Worm (Caenorhabditis elegans) whole organism, L4 larva: Measurements from ENCODE around the gene C07D10.5.
"Not testable (repeated sequence)": the region's sequence is repeated elsewhere in the genome, so short reads cannot be mapped to it uniquely, and the experiment has no call there.

Experiments used
- F26F4.8 ChIP-seq: fragments of 200-800 bp; sonication (Bioruptor generic); conservative IDR thresholded peaks from 2 replicates; pipeline ENCODE4 v1.3.6; 2022; ENCODE audit warnings: missing genetic modification characterization, missing compliant biosample characterization
- F37D6.2 ChIP-seq: sonication (generic microtip); optimal IDR thresholded peaks from 2 replicates; lab custom pipeline; 2016; ENCODE audit warnings: mild to moderate bottlenecking, missing genetic modification characterization, missing compliant biosample characterization
- T20F7.1 ChIP-seq: fragments of 200-800 bp; sonication (Bioruptor generic); optimal IDR thresholded peaks from 2 replicates; lab custom pipeline; 2018; ENCODE audit warnings: mild to moderate bottlenecking, missing genetic modification characterization, missing compliant biosample characterization
- Y48G9A.11 ChIP-seq: fragments of 200-800 bp; sonication (Bioruptor generic); IDR thresholded peaks from 2 replicates; pipeline ENCODE4 v1.3.6; 2022; ENCODE audit warnings: missing genetic modification reagents, missing genetic modification characterization, missing compliant biosample characterization
- ZK546.5 ChIP-seq, 2 experiments: sonication (generic microtip); optimal IDR thresholded peaks; 2 replicates each; lab custom pipeline; 2017; ENCODE audit warnings: missing biosample characterization in 2 of 2, missing genetic modification characterization in 2 of 2
- aha-1 ChIP-seq: fragments of 150-350 bp; peaks from one replicate; lab custom pipeline; 2014; ENCODE audit warnings: missing biosample characterization, missing genetic modification characterization
- aly-2 ChIP-seq: sonication (generic microtip); optimal IDR thresholded peaks from 2 replicates; lab custom pipeline; 2018; ENCODE audit warnings: missing biosample characterization, missing genetic modification characterization
- arid-1 ChIP-seq: fragments of 200-800 bp; sonication (Bioruptor generic); conservative IDR thresholded peaks from 2 replicates; pipeline ENCODE4 v1.3.6; 2022; ENCODE audit warnings: missing genetic modification reagents, missing genetic modification characterization, missing compliant biosample characterization
- attf-4 ChIP-seq: sonication (generic microtip); optimal IDR thresholded peaks from 3 replicates; lab custom pipeline; 2017; ENCODE audit warnings: missing biosample characterization, missing genetic modification characterization
- daf-16 ChIP-seq, 3 experiments: sonication (generic microtip); optimal IDR thresholded peaks; 2 replicates each; lab custom pipeline; 2016 to 2017; ENCODE audit warnings: missing genetic modification characterization in 3 of 3, missing genetic modification reagents in 3 of 3, mild to moderate bottlenecking in 2 of 3, missing compliant biosample characterization in 2 of 3, missing biosample characterization in 1 of 3, moderate library complexity in 1 of 3
- daf-8 ChIP-seq: fragments of 200-800 bp; sonication (Bioruptor generic); IDR thresholded peaks from 2 replicates; pipeline ENCODE4 v1.3.6; 2022; ENCODE audit warnings: missing genetic modification characterization, missing compliant biosample characterization
- dmd-8 ChIP-seq: fragments of 200-800 bp; sonication (Bioruptor generic); IDR thresholded peaks from 2 replicates; pipeline ENCODE4 v1.3.6; 2022; ENCODE audit warnings: missing genetic modification characterization, missing compliant biosample characterization
- dpl-1 ChIP-seq: fragments of 150-350 bp; optimal IDR thresholded peaks from 2 replicates; lab custom pipeline; 2014; ENCODE audit warnings: missing biosample characterization, missing genetic modification reagents, missing genetic modification characterization
- dve-1 ChIP-seq: sonication (generic microtip); optimal IDR thresholded peaks from 2 replicates; lab custom pipeline; 2017; ENCODE audit warnings: antibody characterized with exemption, mild to moderate bottlenecking, missing genetic modification characterization, missing compliant biosample characterization; ENCODE audit not compliant: insufficient read depth
- fkh-10 ChIP-seq: fragments of 150-350 bp; optimal IDR thresholded peaks from 2 replicates; lab custom pipeline; 2014; ENCODE audit warnings: missing biosample characterization, missing genetic modification reagents, missing genetic modification characterization
- hif-1 ChIP-seq, 2 experiments: sonication (generic microtip); optimal IDR thresholded peaks; 2 replicates each; lab custom pipeline; 2016 to 2017; ENCODE audit warnings: missing compliant biosample characterization in 2 of 2, missing genetic modification characterization in 2 of 2, missing genetic modification reagents in 2 of 2, missing genotype in 2 of 2, mild to moderate bottlenecking in 1 of 2
- hlh-30 ChIP-seq: sonication (generic microtip); optimal IDR thresholded peaks from 2 replicates; lab custom pipeline; 2017; ENCODE audit warnings: antibody characterized with exemption, mild to moderate bottlenecking, missing genetic modification characterization, missing compliant biosample characterization; ENCODE audit not compliant: insufficient read depth
- jun-1 ChIP-seq: fragments of 150-350 bp; optimal IDR thresholded peaks from 2 replicates; lab custom pipeline; 2014; ENCODE audit warnings: missing biosample characterization, missing genetic modification reagents, missing genetic modification characterization
- lin-15B ChIP-seq: fragments of 150-350 bp; sonication (generic microtip); optimal IDR thresholded peaks from 3 replicates; lab custom pipeline; 2014; ENCODE audit warnings: missing biosample characterization, missing genetic modification characterization
- lin-29 ChIP-seq: fragments of 200-800 bp; sonication (Bioruptor generic); IDR thresholded peaks from 2 replicates; pipeline ENCODE4 v1.3.6; 2022; ENCODE audit warnings: missing genetic modification reagents, missing genetic modification characterization, missing compliant biosample characterization
- lin-38 ChIP-seq: fragments of 200-800 bp; sonication (Bioruptor generic); IDR thresholded peaks from 2 replicates; pipeline ENCODE4 v1.3.6; 2022; ENCODE audit warnings: missing genetic modification reagents, missing genetic modification characterization, missing compliant biosample characterization
- lsy-2 ChIP-seq, 2 experiments: fragments of 150-350 bp in 1 of 2; sonication (generic microtip) in 1 of 2; optimal IDR thresholded peaks; 2 replicates each; lab custom pipeline; 2014 to 2017; ENCODE audit warnings: missing biosample characterization in 2 of 2, missing genetic modification characterization in 2 of 2
- madf-5 ChIP-seq, 2 experiments: fragments of 200-800 bp; sonication (Bioruptor generic); IDR thresholded peaks; 2 replicates each; pipeline ENCODE4 v1.3.6; 2022; ENCODE audit warnings: missing compliant biosample characterization in 2 of 2, missing genetic modification characterization in 2 of 2
- madf-9 ChIP-seq: fragments of 200-800 bp; sonication (Bioruptor generic); conservative IDR thresholded peaks from 2 replicates; pipeline ENCODE4 v1.3.6; 2022; ENCODE audit warnings: missing genetic modification reagents, missing genetic modification characterization, missing compliant biosample characterization
- mep-1 ChIP-seq: fragments of 150-350 bp; sonication (generic microtip); optimal IDR thresholded peaks from 3 replicates; lab custom pipeline; 2014; ENCODE audit warnings: missing biosample characterization, missing genetic modification characterization
- mes-2 ChIP-seq: sonication (generic microtip); optimal IDR thresholded peaks from 2 replicates; lab custom pipeline; 2016; ENCODE audit warnings: missing genotype, mild to moderate bottlenecking, missing genetic modification characterization, missing compliant biosample characterization; ENCODE audit not compliant: poor library complexity, severe bottlenecking
- nhr-28 ChIP-seq: fragments of 150-350 bp; optimal IDR thresholded peaks from 2 replicates; lab custom pipeline; 2014; ENCODE audit warnings: missing biosample characterization, missing genetic modification characterization
- nhr-42 ChIP-seq: fragments of 200-800 bp; sonication (Bioruptor generic); IDR thresholded peaks from 2 replicates; pipeline ENCODE4 v1.3.6; 2022; ENCODE audit warnings: missing genetic modification characterization, missing compliant biosample characterization
- nhr-48 ChIP-seq: sonication (generic microtip); optimal IDR thresholded peaks from 2 replicates; lab custom pipeline; 2016; ENCODE audit warnings: mild to moderate bottlenecking, missing genetic modification characterization, missing compliant biosample characterization
- nhr-6 ChIP-seq: fragments of 150-350 bp; optimal IDR thresholded peaks from 2 replicates; lab custom pipeline; 2014; ENCODE audit warnings: missing biosample characterization, missing genetic modification characterization
- nhr-77 ChIP-seq: fragments of 150-350 bp; optimal IDR thresholded peaks from 2 replicates; lab custom pipeline; 2014; ENCODE audit warnings: missing biosample characterization, missing genetic modification characterization
- pha-4 ChIP-seq, 2 experiments: fragments of 150-350 bp in 1 of 2; fragments of 200-800 bp in 1 of 2; sonication (Bioruptor generic) in 1 of 2; IDR thresholded peaks in 1 of 2; optimal IDR thresholded peaks in 1 of 2; 2 replicates each; pipeline versions ENCODE4 v1.3.6 to Lab custom; 2014 to 2022; ENCODE audit warnings: missing genetic modification characterization in 2 of 2, missing genetic modification reagents in 2 of 2, missing biosample characterization in 1 of 2, missing compliant biosample characterization in 1 of 2
- rbr-2 ChIP-seq: sonication (generic microtip); optimal IDR thresholded peaks from 2 replicates; lab custom pipeline; 2016; ENCODE audit warnings: missing genotype, missing genetic modification characterization, missing compliant biosample characterization
- spr-1 ChIP-seq: sonication (generic microtip); optimal IDR thresholded peaks from 2 replicates; lab custom pipeline; 2016; ENCODE audit warnings: mild to moderate bottlenecking, missing genetic modification characterization, missing compliant biosample characterization
- unc-130 ChIP-seq: sonication (generic microtip); optimal IDR thresholded peaks from 2 replicates; lab custom pipeline; 2016; ENCODE audit warnings: missing genetic modification reagents, missing genetic modification characterization, missing compliant biosample characterization
- zfp-2 ChIP-seq: sonication (generic microtip); optimal IDR thresholded peaks from 2 replicates; lab custom pipeline; 2016; ENCODE audit warnings: mild to moderate bottlenecking, missing genetic modification characterization, missing compliant biosample characterization
- ztf-7 ChIP-seq: fragments of 150-350 bp; optimal IDR thresholded peaks from 2 replicates; lab custom pipeline; 2014; ENCODE audit warnings: missing biosample characterization, missing genetic modification characterization

The C07D10.5 gene

ce11 chrII:7370195-7370594 is 11.2 kb upstream of the C07D10.5 start, which contains the start of gene F43E2.11:
F43E2.11 (minus strand) TSS chrII:7370295.
- not testable (repeated sequence) for TF ChIP-seq F26F4.8 (GFP tag; lab: Robert Waterston, UW); aha-1; nhr-48 (tag; lab: Kevin White, UChicago)
- TF ChIP-seq, all 104 proteins: peak for 0; not testable (repeated sequence) for 104

ce11 chrII:7372371-7372770 is 9.0 kb upstream of the C07D10.5 start:
- TF ChIP-seq lin-38, result peak; percentile 46
- 0 out of 2 replicates have a peak, but pooled peaks have one; percentile 27 for TF ChIP-seq F26F4.8 (GFP tag; lab: Robert Waterston, UW)
- peak; percentile 29; the same call in 1 of the 2 replicates for TF ChIP-seq arid-1
- TF ChIP-seq Y48G9A.11, result 0 out of 2 replicates have a peak, but pooled peaks have one; percentile 22

ce11 chrII:7374143-7374542 is 7.2 kb upstream of the C07D10.5 start, which contains the start of the genes mtch-1 and rpb-4:
mtch-1 (minus strand) TSS chrII:7374166.
rpb-4 (plus strand) TSS chrII:7374495.
- TF ChIP-seq mes-2 (tag; lab: Kevin White, UChicago), result peak; percentile 75
- TF ChIP-seq daf-16 (GFP tag; optimal IDR thresholded peaks at IDR 0.05; lab: Kevin White, UChicago), result peak in 1 of 2 experiments; percentile 50
- TF ChIP-seq daf-16 (tag; optimal IDR thresholded peaks at IDR 0.05; lab: Kevin White, UChicago), result peak; percentile 93
- no peak for TF ChIP-seq attf-4
- peak; percentile 85 for TF ChIP-seq nhr-6
- TF ChIP-seq hlh-30 (tag; lab: Kevin White, UChicago), result peak; percentile 29
- TF ChIP-seq dve-1 (tag; lab: Kevin White, UChicago), result peak; percentile 50
- TF ChIP-seq madf-5 (GFP tag; IDR thresholded peaks at IDR 0.05; lab: Robert Waterston, UW), result no peak
- TF ChIP-seq lin-15B (tag; lab: Kevin White, UChicago), result no peak
- no peak for TF ChIP-seq pha-4 (GFP tag; IDR thresholded peaks at IDR 0.05; lab: Robert Waterston, UW)
- peak; percentile 50 for TF ChIP-seq pha-4 (tag; optimal IDR thresholded peaks at IDR 0.05; lab: Kevin White, UChicago)
- TF ChIP-seq aly-2, result no peak
- peak; percentile 11 for TF ChIP-seq nhr-28 (tag; lab: Kevin White, UChicago)
- TF ChIP-seq lsy-2 (tag; optimal IDR thresholded peaks at IDR 0.05; lab: Kevin White, UChicago), result peak in 1 of 2 experiments; percentile 62
- TF ChIP-seq F37D6.2, result no peak
- TF ChIP-seq ztf-7 (tag; lab: Kevin White, UChicago), result no peak
- TF ChIP-seq T20F7.1 (GFP tag; lab: Kevin White, UChicago), result peak; percentile 30
- TF ChIP-seq dpl-1 (GFP tag; lab: Kevin White, UChicago), result peak; percentile 34
- peak; percentile 66 for TF ChIP-seq mep-1 (tag; lab: Kevin White, UChicago)
- TF ChIP-seq rbr-2 (tag; lab: Kevin White, UChicago), result peak; percentile 13
- no peak for TF ChIP-seq nhr-77 (tag; lab: Kevin White, UChicago)
- peak; percentile 81 for TF ChIP-seq aha-1
- peak; percentile 18 for TF ChIP-seq unc-130 (GFP tag; lab: Kevin White, UChicago)
- TF ChIP-seq fkh-10, result no peak

- TF ChIP-seq nhr-48 (tag; lab: Kevin White, UChicago), result no peak
These were observed 6.4 kb upstream of the C07D10.5 start, which contains the start of gene F43E2.1 for ce11 chrII:7374980-7375379. F43E2.1 (plus strand) TSS chrII:7375280.

ce11 chrII:7379021-7379420 is 2.3 kb upstream of the C07D10.5 start, which contains the start of gene C07D10.6:
C07D10.6 (plus strand) TSS chrII:7379321.
- TF ChIP-seq daf-8, result no peak
- TF ChIP-seq lin-15B (tag; lab: Kevin White, UChicago), result no peak
- TF ChIP-seq Y48G9A.11, result no peak
- TF ChIP-seq ZK546.5 (tag; optimal IDR thresholded peaks at IDR 0.05; lab: Kevin White, UChicago), result no peak
- no peak for TF ChIP-seq nhr-42
- TF ChIP-seq hif-1 (tag; optimal IDR thresholded peaks at IDR 0.05; lab: Kevin White, UChicago), result no peak
- TF ChIP-seq unc-130 (GFP tag; lab: Kevin White, UChicago), result no peak
- no peak for TF ChIP-seq dve-1 (tag; lab: Kevin White, UChicago)
- TF ChIP-seq madf-9 (GFP tag; lab: Robert Waterston, UW), result no peak
- TF ChIP-seq zfp-2 (tag; lab: Kevin White, UChicago), result no peak
- no peak for TF ChIP-seq spr-1
- no peak for TF ChIP-seq lin-29 (GFP tag; lab: Robert Waterston, UW)
- no peak for TF ChIP-seq dmd-8 (GFP tag; lab: Robert Waterston, UW)
- TF ChIP-seq mep-1 (tag; lab: Kevin White, UChicago), result no peak
- TF ChIP-seq jun-1, result no peak
- TF ChIP-seq daf-16 (GFP tag; optimal IDR thresholded peaks at IDR 0.05; lab: Kevin White, UChicago), result no peak
- no peak for TF ChIP-seq daf-16 (tag; optimal IDR thresholded peaks at IDR 0.05; lab: Kevin White, UChicago)
- no peak for TF ChIP-seq aly-2
